Worm (Caenorhabditis elegans) whole organism, late embryonic: ENCODE measurements around the gene Y49E10.30.

Experiments
- C08G9.2 ChIP-seq: sonication (generic microtip); optimal IDR thresholded peaks from 2 replicates; lab custom pipeline; 2016; ENCODE audit warnings: mild to moderate bottlenecking, missing genetic modification characterization, moderate library complexity, missing compliant biosample characterization
- T23F11.4 ChIP-seq: fragments of 200-800 bp; sonication (Bioruptor generic); optimal IDR thresholded peaks from 2 replicates; lab custom pipeline; 2018; ENCODE audit warnings: mild to moderate bottlenecking, missing genetic modification characterization, missing compliant biosample characterization
- ama-1 ChIP-seq: fragments of 150-350 bp; optimal IDR thresholded peaks from 2 replicates; lab custom pipeline; 2014
- ceh-45 ChIP-seq: fragments of 200-800 bp; sonication (Bioruptor generic); IDR thresholded peaks from 2 replicates; pipeline ENCODE4 v1.3.6; 2022; ENCODE audit warnings: missing genetic modification reagents, missing genetic modification characterization, missing compliant biosample characterization
- hlh-30 ChIP-seq: sonication (generic microtip); optimal IDR thresholded peaks from 2 replicates; lab custom pipeline; 2017; ENCODE audit warnings: antibody characterized with exemption, missing genetic modification characterization, missing compliant biosample characterization; ENCODE audit not compliant: insufficient read depth
- mec-3 ChIP-seq: sonication (generic microtip); optimal IDR thresholded peaks from 2 replicates; lab custom pipeline; 2016; ENCODE audit warnings: borderline replicate concordance, missing genetic modification characterization, missing compliant biosample characterization
- npax-4 ChIP-seq: sonication (generic microtip); optimal IDR thresholded peaks from 2 replicates; lab custom pipeline; 2016; ENCODE audit warnings: missing genetic modification characterization, missing compliant biosample characterization
- pag-3 ChIP-seq: sonication (generic microtip); optimal IDR thresholded peaks from 2 replicates; lab custom pipeline; 2016; ENCODE audit warnings: missing compliant biosample characterization, missing genetic modification characterization, borderline replicate concordance
- pqm-1 ChIP-seq: sonication (generic microtip); optimal IDR thresholded peaks from 2 replicates; lab custom pipeline; 2016; ENCODE audit warnings: missing genetic modification characterization, missing compliant biosample characterization
- ref-2 ChIP-seq: sonication (generic microtip); optimal IDR thresholded peaks from 2 replicates; lab custom pipeline; 2016; ENCODE audit warnings: missing genetic modification characterization, missing compliant biosample characterization

DNA sequence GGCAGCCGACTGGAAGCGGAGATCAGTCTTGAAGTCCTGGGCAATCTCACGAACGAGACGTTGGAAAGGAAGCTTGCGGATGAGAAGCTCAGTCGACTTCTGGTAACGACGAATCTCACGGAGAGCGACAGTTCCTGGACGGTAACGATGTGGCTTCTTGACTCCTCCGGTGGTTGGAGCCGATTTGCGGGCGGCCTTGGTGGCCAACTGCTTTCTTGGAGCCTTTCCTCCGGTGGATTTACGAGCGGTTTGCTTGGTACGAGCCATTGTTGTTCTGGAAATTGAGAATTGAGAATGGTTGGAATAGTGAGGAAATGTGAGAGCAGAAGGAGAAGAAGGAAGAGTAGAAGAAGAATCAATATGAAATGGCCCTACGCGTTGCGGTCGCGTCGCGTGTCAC is 18.8 kb upstream of the Y49E10.30 start:
- TF ChIP-seq ama-1 (lab: Kevin White, UChicago): no peak
- no peak for TF ChIP-seq ref-2 (tag; lab: Kevin White, UChicago)
- TF ChIP-seq pag-3: no peak
- no peak for TF ChIP-seq T23F11.4
- no peak for TF ChIP-seq mec-3 (tag; lab: Kevin White, UChicago)
- TF ChIP-seq C08G9.2 (tag; lab: Kevin White, UChicago): no peak
- TF ChIP-seq ceh-45 (GFP tag; lab: Robert Waterston, UW): no peak
- no peak for TF ChIP-seq hlh-30
- TF ChIP-seq pqm-1 (tag; lab: Kevin White, UChicago): no peak
- no peak for TF ChIP-seq npax-4 (tag; lab: Kevin White, UChicago)
